Worm (Caenorhabditis elegans): Measurements from ENCODE around the gene Y53C12B.7.

Y53C12B.7 gene

DNA sequence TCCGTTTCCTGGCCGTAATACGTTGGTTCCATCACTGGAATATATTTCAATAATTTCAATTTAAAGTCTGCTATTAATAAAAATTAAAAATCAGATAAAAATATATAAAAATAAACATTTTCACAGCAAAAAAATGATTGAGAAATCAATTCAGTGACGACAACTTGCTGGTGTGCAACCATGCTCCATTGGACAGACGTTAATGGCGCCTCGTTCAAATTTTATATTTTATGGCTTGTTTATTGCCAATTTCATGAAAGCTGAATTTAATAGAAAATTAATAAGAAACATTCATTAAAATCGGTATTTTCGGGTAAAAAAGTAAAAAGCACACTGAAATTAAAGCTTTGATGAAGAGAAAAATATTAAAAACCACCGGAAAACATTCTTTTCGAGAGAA lies 46.8 kb downstream of the Y53C12B.7 start, which contains the start of gene Y53C12A.3 (continued):
- TF ChIP-seq lin-14 (GFP tag; optimal IDR thresholded peaks at IDR 0.05) (peak; percentile 38), nhr-90 (tag; optimal IDR thresholded peaks at IDR 0.05; ENCODE audit: poor library complexity) (no peak), mep-1 (tag; optimal IDR thresholded peaks at IDR 0.05) (peak; percentile 58), unc-130 (tag; optimal IDR thresholded peaks at IDR 0.05) (peak; percentile 34), fkh-10 (GFP tag; optimal IDR thresholded peaks at IDR 0.05) (no peak), F16B12.6 (tag; optimal IDR thresholded peaks at IDR 0.05) (peak; percentile 35), xbp-1 (tag; optimal IDR thresholded peaks at IDR 0.05) (peak; percentile 43), unc-62 (GFP tag; optimal IDR thresholded peaks at IDR 0.05) (no peak), nhr-11 (tag; optimal IDR thresholded peaks at IDR 0.05) (no peak)

DNA sequence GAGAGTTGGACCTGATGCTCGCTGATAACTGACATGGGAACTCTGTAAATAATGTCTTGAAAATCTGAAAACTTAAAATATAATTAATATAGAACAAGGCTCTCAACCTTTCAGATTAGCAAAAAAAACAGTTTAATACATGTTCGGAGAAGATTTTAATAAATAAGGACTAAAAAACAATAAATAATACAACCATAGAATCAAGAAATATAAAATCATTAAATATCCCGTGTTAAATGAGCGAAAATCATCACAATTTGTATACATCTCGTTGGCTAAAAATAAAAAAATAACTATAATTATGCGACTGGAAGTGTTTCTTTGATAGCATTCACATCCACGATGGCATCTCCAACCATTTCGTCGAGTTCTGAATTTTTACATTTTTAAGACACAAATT lies 48.3 kb downstream of the Y53C12B.7 start, which contains the start of gene Y53C12A.10:
Gene Y53C12A.10, minus strand, starts transcription at position 101 of the 400 bp plus-strand sequence.
- no peak for TF ChIP-seq mep-1 (tag; optimal IDR thresholded peaks at IDR 0.05)
- TF ChIP-seq fos-1 (tag; optimal IDR thresholded peaks at IDR 0.05): no peak
- no peak for TF ChIP-seq C16A3.4 (tag; optimal IDR thresholded peaks at IDR 0.05)
- no peak for TF ChIP-seq zag-1 (tag; optimal IDR thresholded peaks at IDR 0.05)
- no peak for TF ChIP-seq pqm-1 (tag; optimal IDR thresholded peaks at IDR 0.05)
- TF ChIP-seq jun-1 (tag; optimal IDR thresholded peaks at IDR 0.05): no peak
- no peak for TF ChIP-seq lin-39 (tag; optimal IDR thresholded peaks at IDR 0.05)
- no peak for TF ChIP-seq ces-1 (GFP tag; optimal IDR thresholded peaks at IDR 0.05)
- no peak for TF ChIP-seq ama-1 (optimal IDR thresholded peaks at IDR 0.05)
- no peak for TF ChIP-seq ztf-11 (tag; optimal IDR thresholded peaks at IDR 0.05)

DNA sequence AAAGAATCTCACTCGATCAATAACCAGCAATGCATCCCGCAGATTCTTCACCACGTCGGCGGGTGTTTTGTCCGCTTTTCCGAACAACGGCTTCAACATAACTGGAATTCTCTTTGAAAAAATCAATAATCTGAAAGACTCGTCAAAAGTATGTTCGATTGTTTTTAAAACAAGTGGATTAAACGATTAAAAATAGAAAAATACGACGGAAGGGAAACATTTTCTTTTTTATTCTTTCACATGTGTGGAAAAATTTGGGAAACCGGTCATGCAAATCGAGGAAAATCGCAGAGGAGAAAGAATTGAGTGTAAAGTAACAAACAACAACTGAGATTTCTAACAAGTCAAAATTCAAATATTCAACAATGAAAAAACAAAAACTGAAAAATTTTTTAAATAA lies 49.4 kb downstream of the Y53C12B.7 start, which contains the start of gene mop-25.2:
Gene mop-25.2, minus strand, starts transcription at position 101 of the 400 bp plus-strand sequence.
- TF ChIP-seq efl-1 (optimal IDR thresholded peaks at IDR 0.05) (no peak), efl-1 (GFP tag; optimal IDR thresholded peaks at IDR 0.05 in 1 of 2) (peak in 1 of 2 experiments; percentile 79), vab-15 (tag; optimal IDR thresholded peaks at IDR 0.05) (no peak)

Measured in whole organism, L1 larva.